Comparison of ENCODE assay signal across 5 worm cellular contexts in the genomic region with DNA sequence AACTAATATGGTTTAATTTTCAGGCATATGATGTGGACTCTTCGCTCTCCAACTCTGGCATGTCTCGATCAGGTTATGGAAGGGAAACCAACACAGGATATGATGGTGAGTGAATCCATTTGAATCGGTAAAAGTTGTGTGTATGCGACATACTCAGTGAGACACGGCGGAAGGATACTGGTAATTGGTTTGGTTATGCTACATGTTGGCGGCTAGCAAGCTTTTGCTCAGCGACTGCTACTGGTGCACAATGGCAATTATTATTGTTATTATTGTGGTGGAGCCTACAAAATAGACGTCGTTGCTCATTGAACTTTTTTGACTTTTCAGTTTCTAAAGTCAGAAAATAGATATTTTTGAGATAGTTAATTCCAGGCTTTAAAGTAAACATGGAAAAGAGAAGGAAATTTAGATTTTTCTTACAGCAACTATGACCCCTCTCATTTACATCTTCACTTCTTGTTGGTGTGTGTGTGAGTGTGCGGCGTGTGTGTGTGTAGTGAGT.
TF ChIP-seq lines count a peak whose summit lies in the region.

No protein-coding gene starts in this region.

TF ChIP-seq in whole organism, L1 larva, 84 proteins besides CTCF, POLR2A, EP300 and RAD21:
- TF ChIP-seq lin-14 (GFP tag; optimal IDR thresholded peaks at IDR 0.05; lab: Kevin White, UChicago) (peak; percentile 28), fkh-8 (tag; optimal IDR thresholded peaks at IDR 0.05; lab: Kevin White, UChicago) (peak; percentile 40), C34B4.2 (tag; optimal IDR thresholded peaks at IDR 0.05; lab: Kevin White, UChicago) (no peak), mep-1 (tag; optimal IDR thresholded peaks at IDR 0.05; lab: Kevin White, UChicago) (peak; percentile 16)

TF ChIP-seq in whole organism, L3 larva, 47 proteins besides CTCF, POLR2A, EP300 and RAD21:
- TF ChIP-seq egl-5 (tag; optimal IDR thresholded peaks at IDR 0.05; lab: Kevin White, UChicago) = peak; percentile 42
- no peak for TF ChIP-seq snpc-4 (tag; optimal IDR thresholded peaks at IDR 0.05; lab: Kevin White, UChicago)
- TF ChIP-seq nhr-11 (tag; optimal IDR thresholded peaks at IDR 0.05; lab: Kevin White, UChicago) = peak; percentile 44

TF ChIP-seq in whole organism, L4 larva, 104 proteins besides CTCF, POLR2A, EP300 and RAD21:
- TF ChIP-seq nhr-237 (tag; optimal IDR thresholded peaks at IDR 0.05; lab: Kevin White, UChicago) (no peak), daf-12 (tag; optimal IDR thresholded peaks at IDR 0.05; lab: Kevin White, UChicago) (no peak), madf-9 (GFP tag; conservative IDR thresholded peaks at IDR 0.05; lab: Robert Waterston, UW) (no peak), F44E2.7 (GFP tag; IDR thresholded peaks at IDR 0.05; lab: Robert Waterston, UW) (no peak), egl-43 (GFP tag; IDR thresholded peaks at IDR 0.05; lab: Robert Waterston, UW) (0 out of 2 replicates have a peak, but pooled peaks have one; percentile 27), dmd-9 (GFP tag; IDR thresholded peaks at IDR 0.05; lab: Robert Waterston, UW) (no peak), lin-39 (tag; optimal IDR thresholded peaks at IDR 0.05; lab: Kevin White, UChicago) (no peak), fkh-10 (GFP tag; optimal IDR thresholded peaks at IDR 0.05; lab: Kevin White, UChicago) (no peak), lin-15B (tag; optimal IDR thresholded peaks at IDR 0.05; lab: Kevin White, UChicago) (no peak), mxl-3 (GFP tag; optimal IDR thresholded peaks at IDR 0.05; lab: Kevin White, UChicago) (no peak), zip-2 (tag; optimal IDR thresholded peaks at IDR 0.05; lab: Kevin White, UChicago) (no peak), daf-8 (GFP tag; IDR thresholded peaks at IDR 0.05; lab: Robert Waterston, UW) (no peak), snpc-4 (tag; optimal IDR thresholded peaks at IDR 0.05; lab: Kevin White, UChicago) (no peak), aha-1 (tag; lab: Kevin White, UChicago) (peak; percentile 93), unc-62 (GFP tag; optimal IDR thresholded peaks at IDR 0.05 in 1 of 2; lab: Kevin White, UChicago) (peak in 1 of 2 experiments; percentile 49), unc-62 (tag; optimal IDR thresholded peaks at IDR 0.05; lab: Kevin White, UChicago) (no peak), ctbp-1 (GFP tag; IDR thresholded peaks at IDR 0.05; lab: Robert Waterston, UW) (no peak), fos-1 (tag; optimal IDR thresholded peaks at IDR 0.05; lab: Kevin White, UChicago) (no peak), hlh-11 (tag; optimal IDR thresholded peaks at IDR 0.05; lab: Kevin White, UChicago) (no peak)

TF ChIP-seq in whole organism, late embryonic, 69 proteins besides CTCF, POLR2A, EP300 and RAD21:
- TF ChIP-seq unc-42 (tag; optimal IDR thresholded peaks at IDR 0.05; lab: Kevin White, UChicago) = peak; percentile 67
- TF ChIP-seq che-1 (tag; optimal IDR thresholded peaks at IDR 0.05; lab: Kevin White, UChicago) = no peak
- TF ChIP-seq gmeb-2 (tag; optimal IDR thresholded peaks at IDR 0.05; lab: Kevin White, UChicago) = no peak
- TF ChIP-seq npax-4 (tag; optimal IDR thresholded peaks at IDR 0.05; lab: Kevin White, UChicago) = no peak
- TF ChIP-seq K02D7.2 (tag; optimal IDR thresholded peaks at IDR 0.05; lab: Kevin White, UChicago) = no peak
- no peak for TF ChIP-seq Y22D7AL.16 (tag; optimal IDR thresholded peaks at IDR 0.05; lab: Kevin White, UChicago)
- TF ChIP-seq F13H6.1 (tag; optimal IDR thresholded peaks at IDR 0.05; lab: Kevin White, UChicago) = no peak
- no peak for TF ChIP-seq sox-2 (GFP tag; IDR thresholded peaks at IDR 0.05; lab: Robert Waterston, UW)
- peak; percentile 1 for TF ChIP-seq nfya-1 (tag; optimal IDR thresholded peaks at IDR 0.05; lab: Kevin White, UChicago)

TF ChIP-seq in whole organism, mixed stage, embryonic, 35 proteins besides CTCF, POLR2A, EP300 and RAD21:
- TF ChIP-seq lsy-2 (tag; optimal IDR thresholded peaks at IDR 0.05; lab: Kevin White, UChicago) = no peak
- peak; percentile 80 for TF ChIP-seq ces-1 (GFP tag; optimal IDR thresholded peaks at IDR 0.05; lab: Kevin White, UChicago)
- no peak for TF ChIP-seq snpc-4 (tag; optimal IDR thresholded peaks at IDR 0.05; lab: Kevin White, UChicago)
- no peak for TF ChIP-seq nhr-76 (tag; optimal IDR thresholded peaks at IDR 0.05; lab: Kevin White, UChicago)
- TF ChIP-seq sem-2 (GFP tag; optimal IDR thresholded peaks at IDR 0.05; lab: Kevin White, UChicago) = no peak
